Fruit fly (Drosophila melanogaster) whole organism, embryonic: ENCODE data around the gene CG15011.

Experiments
- Atf-2 ChIP-seq: fragments of 200-800 bp; sonication (Bioruptor generic); optimal IDR thresholded peaks from 2 replicates; lab custom pipeline; 2016; ENCODE audit warnings: missing biosample characterization, missing genetic modification characterization
- Blimp-1 ChIP-seq: fragments of 200-800 bp; sonication (Bioruptor generic); optimal IDR thresholded peaks from 3 replicates; lab custom pipeline; 2018; ENCODE audit warnings: missing biosample characterization, missing genetic modification characterization, mild to moderate bottlenecking, moderate library complexity, missing genetic modification reagents
- CG10209 ChIP-seq: fragments of 200-800 bp; sonication (Bioruptor generic); optimal IDR thresholded peaks from 3 replicates; lab custom pipeline; 2017; ENCODE audit warnings: missing biosample characterization, mild to moderate bottlenecking, missing genetic modification characterization, missing genetic modification reagents
- CG10267 ChIP-seq: fragments of 200-800 bp; sonication (Bioruptor generic); optimal IDR thresholded peaks from 2 replicates; lab custom pipeline; 2018; ENCODE audit warnings: missing biosample characterization, mild to moderate bottlenecking, missing genetic modification characterization, moderate library complexity
- CG11085 ChIP-seq: fragments of 200-800 bp; sonication (Bioruptor generic); IDR thresholded peaks from 2 replicates; pipeline ENCODE4 v1.3.6; 2022; ENCODE audit warnings: missing biosample characterization, missing genetic modification characterization
- CG12071 ChIP-seq: fragments of 200-800 bp; sonication (Bioruptor generic); optimal IDR thresholded peaks from 3 replicates; lab custom pipeline; 2018; ENCODE audit warnings: missing biosample characterization, mild to moderate bottlenecking, missing genetic modification characterization
- CG12219 ChIP-seq: fragments of 200-800 bp; sonication (Bioruptor generic); optimal IDR thresholded peaks from 3 replicates; lab custom pipeline; 2018; ENCODE audit warnings: missing biosample characterization, mild to moderate bottlenecking, missing genetic modification characterization
- CG13424 ChIP-seq: fragments of 200-800 bp; sonication (Bioruptor generic); optimal IDR thresholded peaks from 2 replicates; lab custom pipeline; 2019; ENCODE audit warnings: missing biosample characterization, mild to moderate bottlenecking, missing genetic modification characterization, moderate library complexity
- CG14710 ChIP-seq: fragments of 200-800 bp; sonication (Bioruptor generic); optimal IDR thresholded peaks from 3 replicates; lab custom pipeline; 2019; ENCODE audit warnings: missing biosample characterization, mild to moderate bottlenecking, missing genetic modification characterization, moderate library complexity
- CG15269 ChIP-seq: fragments of 200-800 bp; sonication (Bioruptor generic); optimal IDR thresholded peaks from 2 replicates; lab custom pipeline; 2018; ENCODE audit warnings: missing biosample characterization, mild to moderate bottlenecking, missing genetic modification characterization, moderate library complexity
- CG15696 ChIP-seq: fragments of 200-800 bp; sonication (Bioruptor generic); optimal IDR thresholded peaks from 2 replicates; lab custom pipeline; 2019; ENCODE audit warnings: missing biosample characterization, mild to moderate bottlenecking, missing genetic modification characterization, moderate library complexity
- CG17361 ChIP-seq: fragments of 200-800 bp; sonication (Bioruptor generic); IDR thresholded peaks from 3 replicates; pipeline ENCODE4 v1.3.6; 2022; ENCODE audit warnings: missing biosample characterization, missing genetic modification characterization
- CG18262 ChIP-seq: fragments of 200-800 bp; optimal IDR thresholded peaks from 3 replicates; lab custom pipeline; 2019; ENCODE audit warnings: missing biosample characterization, mild to moderate bottlenecking, missing genetic modification characterization, moderate library complexity
- CG2120 ChIP-seq: fragments of 200-800 bp; sonication (Bioruptor generic); optimal IDR thresholded peaks from 3 replicates; lab custom pipeline; 2016; ENCODE audit warnings: missing biosample characterization, missing genetic modification characterization
- CG2199 ChIP-seq: fragments of 200-800 bp; sonication (Bioruptor generic); IDR thresholded peaks from 3 replicates; pipeline ENCODE4 v1.3.6; 2022; ENCODE audit warnings: missing biosample characterization, missing genetic modification characterization
- CG2712 ChIP-seq: fragments of 200-800 bp; optimal IDR thresholded peaks from 3 replicates; lab custom pipeline; 2019; ENCODE audit warnings: missing biosample characterization, mild to moderate bottlenecking, missing genetic modification characterization, moderate library complexity
- CG31224 ChIP-seq: fragments of 200-800 bp; sonication (Bioruptor generic); IDR thresholded peaks from 2 replicates; pipeline ENCODE4 v1.3.6; 2022; ENCODE audit warnings: missing biosample characterization, missing genetic modification characterization
- CG31388 ChIP-seq: fragments of 200-800 bp; sonication (Bioruptor generic); optimal IDR thresholded peaks from 2 replicates; lab custom pipeline; 2016; ENCODE audit warnings: missing biosample characterization, missing genetic modification characterization
- CG31441 ChIP-seq: fragments of 200-800 bp; sonication (Bioruptor generic); IDR thresholded peaks from 2 replicates; pipeline ENCODE4 v1.3.6; 2022; ENCODE audit warnings: missing biosample characterization, missing genetic modification characterization
- CG3281 ChIP-seq: fragments of 200-800 bp; sonication (Bioruptor generic); optimal IDR thresholded peaks from 3 replicates; lab custom pipeline; 2017; ENCODE audit warnings: missing biosample characterization, mild to moderate bottlenecking, missing genetic modification characterization
- CG4424 ChIP-seq: fragments of 200-800 bp; sonication (Bioruptor generic); optimal IDR thresholded peaks from 3 replicates; lab custom pipeline; 2016; ENCODE audit warnings: missing biosample characterization, missing genetic modification characterization
- CG9727 ChIP-seq: fragments of 200-800 bp; sonication (Bioruptor generic); optimal IDR thresholded peaks from 3 replicates; lab custom pipeline; 2017; ENCODE audit warnings: missing biosample characterization, mild to moderate bottlenecking, missing genetic modification characterization
- CG9817 ChIP-seq: fragments of 200-800 bp; sonication (Bioruptor generic); optimal IDR thresholded peaks from 2 replicates; lab custom pipeline; 2018; ENCODE audit warnings: missing biosample characterization, mild to moderate bottlenecking, missing genetic modification characterization, moderate library complexity
- D19A ChIP-seq: fragments of 200-800 bp; optimal IDR thresholded peaks from 3 replicates; lab custom pipeline; 2019; ENCODE audit warnings: missing biosample characterization, mild to moderate bottlenecking, missing genetic modification characterization, moderate library complexity
- Ets97D ChIP-seq: fragments of 200-800 bp; sonication (Bioruptor generic); optimal IDR thresholded peaks from 3 replicates; lab custom pipeline; 2016; ENCODE audit warnings: missing biosample characterization, missing genetic modification characterization
- H2.0 ChIP-seq: fragments of 200-800 bp; sonication (Bioruptor generic); IDR thresholded peaks from 2 replicates; pipeline ENCODE4 v1.3.6; 2022; ENCODE audit warnings: missing biosample characterization, missing genetic modification characterization
- Med ChIP-seq: fragments of 200-800 bp; sonication (Bioruptor generic); peaks from one replicate; lab custom pipeline; 2016; ENCODE audit warnings: missing biosample characterization, missing genetic modification characterization, mild to moderate bottlenecking, inconsistent platforms, moderate library complexity
- Meics ChIP-seq: fragments of 200-800 bp; sonication (Bioruptor generic); optimal IDR thresholded peaks from 2 replicates; lab custom pipeline; 2017; ENCODE audit warnings: missing biosample characterization, mild to moderate bottlenecking, missing genetic modification characterization
- NfI ChIP-seq: fragments of 200-800 bp; sonication (Bioruptor generic); optimal IDR thresholded peaks from 3 replicates; lab custom pipeline; 2018; ENCODE audit warnings: missing biosample characterization, mild to moderate bottlenecking, missing genetic modification characterization, moderate library complexity
- Sox100B ChIP-seq: fragments of 200-800 bp; sonication (Bioruptor generic); optimal IDR thresholded peaks from 3 replicates; lab custom pipeline; 2018; ENCODE audit warnings: missing biosample characterization, mild to moderate bottlenecking, missing genetic modification characterization
- Sox102F ChIP-seq: fragments of 200-800 bp; sonication (Bioruptor generic); optimal IDR thresholded peaks from 2 replicates; lab custom pipeline; 2018; ENCODE audit warnings: missing biosample characterization, mild to moderate bottlenecking, missing genetic modification characterization, moderate library complexity
- Xbp1 ChIP-seq: fragments of 200-800 bp; sonication (Bioruptor generic); optimal IDR thresholded peaks from 3 replicates; lab custom pipeline; 2016; ENCODE audit warnings: missing biosample characterization, mild to moderate bottlenecking, missing genetic modification characterization
- ab ChIP-seq: fragments of 200-800 bp; sonication (Bioruptor generic); optimal IDR thresholded peaks from 2 replicates; lab custom pipeline; 2016; ENCODE audit warnings: missing biosample characterization, missing genetic modification characterization
- ac ChIP-seq: fragments of 200-800 bp; sonication (Bioruptor generic); optimal IDR thresholded peaks from 3 replicates; lab custom pipeline; 2017; ENCODE audit warnings: missing biosample characterization, mild to moderate bottlenecking, missing genetic modification characterization
- dmrt11E ChIP-seq: fragments of 200-800 bp; sonication (Bioruptor generic); optimal IDR thresholded peaks from 3 replicates; lab custom pipeline; 2018; ENCODE audit warnings: missing biosample characterization, mild to moderate bottlenecking, missing genetic modification characterization, moderate library complexity
- dmrt99B ChIP-seq: fragments of 200-800 bp; sonication (Bioruptor generic); optimal IDR thresholded peaks from 2 replicates; lab custom pipeline; 2018; ENCODE audit warnings: missing biosample characterization, mild to moderate bottlenecking, missing genetic modification characterization, moderate library complexity
- dpn ChIP-seq, 2 experiments: fragments of 200-800 bp; sonication (Bioruptor generic); optimal IDR thresholded peaks; 3 replicates each; lab custom pipeline; 2016; ENCODE audit warnings: missing biosample characterization in 2 of 2, missing genetic modification characterization in 2 of 2
- eve ChIP-seq, 2 experiments: fragments of >200 bp; optimal IDR thresholded peaks; 2 replicates each; lab custom pipeline; 2017; ENCODE audit warnings: missing biosample characterization in 2 of 2, missing genetic modification characterization in 2 of 2
- grau ChIP-seq: fragments of 200-800 bp; optimal IDR thresholded peaks from 3 replicates; lab custom pipeline; 2019; ENCODE audit warnings: missing biosample characterization, mild to moderate bottlenecking, missing genetic modification characterization, moderate library complexity
- gro ChIP-seq: fragments of 200-800 bp; sonication (Bioruptor generic); optimal IDR thresholded peaks from 2 replicates; lab custom pipeline; 2016; ENCODE audit warnings: missing biosample characterization, missing genetic modification characterization
- lilli ChIP-seq: fragments of 200-800 bp; sonication (Bioruptor generic); optimal IDR thresholded peaks from 3 replicates; lab custom pipeline; 2016; ENCODE audit warnings: missing biosample characterization, missing genetic modification characterization
- nmo ChIP-seq: fragments of 200-800 bp; sonication (Bioruptor generic); optimal IDR thresholded peaks from 2 replicates; lab custom pipeline; 2018; ENCODE audit warnings: missing biosample characterization, mild to moderate bottlenecking, missing genetic modification characterization, moderate library complexity
- pb ChIP-seq: fragments of 200-800 bp; sonication (Bioruptor generic); optimal IDR thresholded peaks from 3 replicates; lab custom pipeline; 2016; ENCODE audit warnings: missing biosample characterization, missing genetic modification characterization
- ranshi ChIP-seq: fragments of 200-800 bp; sonication (Bioruptor generic); IDR thresholded peaks from 2 replicates; pipeline ENCODE4 v1.3.6; 2022; ENCODE audit warnings: missing biosample characterization, missing genetic modification characterization
- row ChIP-seq: fragments of 200-800 bp; sonication (Bioruptor generic); IDR thresholded peaks from 3 replicates; pipeline ENCODE4 v1.3.6; 2022; ENCODE audit warnings: missing biosample characterization, missing genetic modification characterization
- sens ChIP-seq: fragments of 200-800 bp; sonication (Bioruptor generic); peaks from one replicate; lab custom pipeline; 2016; ENCODE audit warnings: missing biosample characterization, missing genetic modification characterization
- shn ChIP-seq: fragments of 200-800 bp; sonication (Bioruptor generic); optimal IDR thresholded peaks from 3 replicates; lab custom pipeline; 2016; ENCODE audit warnings: missing biosample characterization, missing genetic modification characterization
- sug ChIP-seq: fragments of 200-800 bp; optimal IDR thresholded peaks from 2 replicates; lab custom pipeline; 2019; ENCODE audit warnings: missing biosample characterization, mild to moderate bottlenecking, missing genetic modification characterization, moderate library complexity
- unpg ChIP-seq: fragments of 200-800 bp; sonication (Bioruptor generic); optimal IDR thresholded peaks from 3 replicates; lab custom pipeline; 2018; ENCODE audit warnings: missing biosample characterization, mild to moderate bottlenecking, missing genetic modification characterization, moderate library complexity
- zen ChIP-seq: fragments of 200-800 bp; sonication (Bioruptor generic); optimal IDR thresholded peaks from 3 replicates; lab custom pipeline; 2018; ENCODE audit warnings: missing biosample characterization, mild to moderate bottlenecking, missing genetic modification characterization, moderate library complexity

Gene CG15011

DNA sequence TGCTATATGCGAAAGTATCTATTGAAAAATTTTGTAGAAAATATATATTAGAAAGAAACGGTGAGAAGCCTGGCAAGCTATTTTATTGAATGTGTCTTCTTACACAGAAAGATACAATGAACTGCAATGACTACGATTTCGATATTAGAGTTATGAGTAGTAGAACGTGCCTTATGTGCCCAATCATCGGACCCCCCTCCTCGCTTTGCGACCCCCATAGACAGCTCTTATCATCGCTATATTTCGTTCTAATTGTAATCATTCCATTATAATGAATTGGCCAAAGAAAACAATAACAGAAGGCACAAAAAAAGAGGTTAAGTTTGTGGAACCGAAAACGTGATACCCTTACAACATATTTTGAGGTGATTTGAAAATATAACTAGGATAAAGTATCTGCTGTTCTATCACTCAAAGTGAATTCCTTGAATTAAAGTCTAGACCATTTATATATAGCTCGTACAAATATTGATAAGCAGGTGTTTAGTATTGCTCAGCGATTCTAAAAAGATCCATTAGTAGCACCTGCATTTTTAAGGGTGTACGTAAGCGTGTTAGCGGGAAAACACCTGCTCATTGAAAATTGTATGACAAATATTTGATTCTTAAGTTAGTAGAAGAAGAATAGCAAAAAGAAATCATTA is 26.1 kb downstream of the CG15011 start (continued):
- peak; percentile 98 for TF ChIP-seq D19A (tag; lab: Kevin White, UChicago)
- TF ChIP-seq CG31388 (GFP tag; lab: Kevin White, UChicago): no peak
- TF ChIP-seq sens (GFP tag; lab: Kevin White, UChicago): peak; percentile 70
- peak; percentile 24 for TF ChIP-seq CG13424
- TF ChIP-seq pb (GFP tag; lab: Kevin White, UChicago): no peak
- TF ChIP-seq CG11085: no peak
- no peak for TF ChIP-seq CG2199 (GFP tag; lab: Robert Waterston, UW)
- peak; percentile 10 for TF ChIP-seq CG14710
- peak in 1 of 2 experiments; percentile 16 for TF ChIP-seq dpn (GFP tag; optimal IDR thresholded peaks at IDR 0.05; lab: Kevin White, UChicago)
- peak; percentile 30; the same call in 1 of the 2 replicates for TF ChIP-seq CG31441 (GFP tag; lab: Robert Waterston, UW)
- peak; percentile 9 for TF ChIP-seq CG15269
- TF ChIP-seq CG2712: peak; percentile 9
- TF ChIP-seq CG2120 (GFP tag; lab: Kevin White, UChicago): peak; percentile 41
- TF ChIP-seq ac (GFP tag; lab: Kevin White, UChicago): peak; percentile 50
- TF ChIP-seq Ets97D (GFP tag; lab: Kevin White, UChicago): peak; percentile 2
- TF ChIP-seq CG18262: peak; percentile 53
- TF ChIP-seq zen: no peak
- peak; percentile 6 for TF ChIP-seq Xbp1 (GFP tag; lab: Kevin White, UChicago)
- TF ChIP-seq Meics: peak; percentile 28
- TF ChIP-seq CG10267 (tag; lab: Kevin White, UChicago): peak; percentile 5
- TF ChIP-seq CG15696 (tag; lab: Kevin White, UChicago): no peak
- no peak for TF ChIP-seq H2.0 (GFP tag; lab: Robert Waterston, UW)
- TF ChIP-seq lilli (GFP tag; lab: Kevin White, UChicago): peak; percentile 37
- TF ChIP-seq eve (GFP tag; optimal IDR thresholded peaks at IDR 0.05; lab: Kevin White, UChicago): peak in 1 of 2 experiments; percentile 5
- peak; percentile 48 for TF ChIP-seq CG3281 (GFP tag; lab: Kevin White, UChicago)
- peak; percentile 22 for TF ChIP-seq gro
- TF ChIP-seq NfI (GFP tag; lab: Kevin White, UChicago): no peak
- peak; percentile 30 for TF ChIP-seq grau
- TF ChIP-seq Med (GFP tag; lab: Kevin White, UChicago): peak; percentile 73
- TF ChIP-seq CG9727 (GFP tag; lab: Kevin White, UChicago): peak; percentile 33
- peak; percentile 56 for TF ChIP-seq nmo (GFP tag; lab: Kevin White, UChicago)
- peak; percentile 8 for TF ChIP-seq shn (GFP tag; lab: Kevin White, UChicago)
- peak; percentile 21 for TF ChIP-seq CG10209 (GFP tag; lab: Kevin White, UChicago)
- no peak for TF ChIP-seq ranshi (GFP tag; lab: Robert Waterston, UW)
- no peak for TF ChIP-seq CG12219 (GFP tag; lab: Kevin White, UChicago)
- peak; percentile 36 for TF ChIP-seq dmrt11E (tag; lab: Kevin White, UChicago)
- peak; percentile 45 for TF ChIP-seq Sox102F
- TF ChIP-seq CG4424: peak; percentile 21
- no peak for TF ChIP-seq CG31224 (GFP tag; lab: Robert Waterston, UW)
- TF ChIP-seq Blimp-1 (GFP tag; lab: Kevin White, UChicago): peak; percentile 1
- TF ChIP-seq CG12071 (GFP tag; lab: Kevin White, UChicago): peak; percentile 6
- peak; percentile 57; the same call in 2 of the 3 replicates for TF ChIP-seq CG17361 (GFP tag; lab: Robert Waterston, UW)
- TF ChIP-seq dmrt99B: peak; percentile 44
- peak; percentile 21 for TF ChIP-seq unpg (GFP tag; lab: Kevin White, UChicago)
- no peak for TF ChIP-seq ab (GFP tag; lab: Kevin White, UChicago)
- peak; percentile 41 for TF ChIP-seq Sox100B (GFP tag; lab: Kevin White, UChicago)
- no peak for TF ChIP-seq Atf-2 (GFP tag; lab: Kevin White, UChicago)
- TF ChIP-seq sug (tag; lab: Kevin White, UChicago): peak; percentile 91
- TF ChIP-seq CG9817 (tag; lab: Kevin White, UChicago): peak; percentile 12
- peak; percentile 55 for TF ChIP-seq row (GFP tag; lab: Robert Waterston, UW)
